Fruit fly (Drosophila melanogaster): ENCODE measurements around the gene Osi2.

Osi2 gene

dm6 chr3R:6259837-6260236 is 50.7 kb downstream of the Osi2 start, which contains the start of gene Osi9:
Gene Osi9 (plus strand): TSS chr3R:6260211.
- no peak for TF ChIP-seq CG17801 (GFP tag; optimal IDR thresholded peaks at IDR 0.05; ENCODE audit: partially characterized antibody)

Measured in ovary, adult (tissue).